Fruit fly (Drosophila melanogaster) whole organism, wandering third instar larva: Measurements from ENCODE around the gene gzl.
A peak's percentile ranks its signal among the peaks of the same experiment; 100 is the strongest.

Experiments
- Abd-B ChIP-seq: fragments of >200 bp; optimal IDR thresholded peaks from 2 replicates; lab custom pipeline; 2017; ENCODE audit warnings: missing biosample characterization, missing genetic modification characterization
- Hr78 ChIP-seq: fragments of >200 bp; optimal IDR thresholded peaks from 2 replicates; lab custom pipeline; 2017; ENCODE audit warnings: missing biosample characterization, missing genetic modification characterization
- Vsx2 ChIP-seq: fragments of 200-300, 225-300 bp; sonication (Bioruptor generic); optimal IDR thresholded peaks from 2 replicates; lab custom pipeline; 2018; ENCODE audit warnings: missing biosample characterization, missing genetic modification characterization; ENCODE audit not compliant: partially characterized antibody
- h ChIP-seq: fragments of 200-800 bp; sonication (Bioruptor generic); optimal IDR thresholded peaks from 3 replicates; lab custom pipeline; 2016; ENCODE audit warnings: missing biosample characterization, mild to moderate bottlenecking, missing genetic modification characterization
- usp ChIP-seq: fragments of >200 bp; optimal IDR thresholded peaks from 2 replicates; lab custom pipeline; 2017; ENCODE audit warnings: missing biosample characterization, missing genetic modification characterization

DNA sequence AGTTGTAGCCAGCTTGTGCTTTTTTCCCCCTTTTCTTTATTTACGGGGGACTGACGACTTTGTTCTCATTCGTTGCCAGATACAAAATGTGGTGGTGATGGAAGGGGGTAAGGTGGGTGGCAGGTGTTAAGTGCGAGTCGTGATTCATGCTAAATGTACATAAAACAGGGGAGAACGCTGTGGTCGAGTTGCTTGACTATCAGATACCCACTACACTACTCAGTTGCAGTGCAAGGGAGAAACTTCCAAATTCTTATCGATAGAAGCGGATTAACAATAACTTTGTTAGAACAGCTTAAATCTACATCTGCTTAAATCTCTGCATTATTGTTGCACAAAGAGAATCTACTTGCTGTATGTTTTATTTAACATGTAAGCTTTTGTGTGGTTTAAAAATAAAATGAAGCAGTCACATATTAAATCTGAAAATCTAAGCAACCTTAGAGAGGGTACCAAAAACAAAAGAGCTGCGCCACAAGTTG lies 14.9 kb downstream of the gzl start:
- TF ChIP-seq Vsx2 (no peak), usp (no peak), h (GFP tag; lab: Kevin White, UChicago) (peak; percentile 70), Abd-B (GFP tag; lab: Kevin White, UChicago) (no peak), Hr78 (GFP tag; lab: Kevin White, UChicago) (no peak)
